Worm (Caenorhabditis elegans): ENCODE measurements around the gene sri-62.

The sri-62 gene

DNA sequence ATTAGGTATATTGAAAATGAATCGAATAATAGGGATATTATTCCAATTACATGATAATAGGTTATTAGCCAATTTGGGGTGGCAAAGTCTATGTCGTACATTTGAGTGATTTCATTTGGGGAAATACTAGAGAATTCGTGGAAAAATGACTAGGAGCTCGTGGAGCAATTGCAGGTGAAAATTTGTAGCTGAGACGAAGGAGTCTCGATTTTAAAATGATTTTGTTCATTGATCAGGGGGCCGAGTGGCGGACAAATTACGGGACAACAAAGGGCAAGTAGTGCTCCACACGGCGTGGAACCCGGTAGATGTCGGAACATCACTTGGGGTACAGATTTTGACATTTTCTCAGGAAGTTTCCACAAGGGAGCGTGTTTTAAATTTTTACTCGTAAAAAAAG, at the start of gene sri-62:
sri-62 (minus strand) TSS at position 101 of the 400 bp plus-strand sequence.
- no peak for TF ChIP-seq nhr-12 (tag; optimal IDR thresholded peaks at IDR 0.05)
- no peak for TF ChIP-seq Y116A8C.19 (tag; optimal IDR thresholded peaks at IDR 0.05; ENCODE audit: borderline replicate concordance)
- TF ChIP-seq aly-2 (tag; optimal IDR thresholded peaks at IDR 0.05) = no peak
- no peak for TF ChIP-seq nhr-47 (tag; optimal IDR thresholded peaks at IDR 0.05)
- no peak for TF ChIP-seq unc-98 (GFP tag; IDR thresholded peaks at IDR 0.05)
- no peak for TF ChIP-seq hlh-17 (GFP tag; optimal IDR thresholded peaks at IDR 0.05; ENCODE audit: borderline replicate concordance)
- no peak for TF ChIP-seq C04F5.9 (tag; optimal IDR thresholded peaks at IDR 0.05)
- TF ChIP-seq C16A3.4 (tag; optimal IDR thresholded peaks at IDR 0.05) = no peak
- no peak for TF ChIP-seq mab-9 (GFP tag; IDR thresholded peaks at IDR 0.05)
- TF ChIP-seq hpl-2 (GFP tag; optimal IDR thresholded peaks at IDR 0.05) = no peak
- TF ChIP-seq nhr-90 (tag; optimal IDR thresholded peaks at IDR 0.05; ENCODE audit: poor library complexity) = no peak

DNA sequence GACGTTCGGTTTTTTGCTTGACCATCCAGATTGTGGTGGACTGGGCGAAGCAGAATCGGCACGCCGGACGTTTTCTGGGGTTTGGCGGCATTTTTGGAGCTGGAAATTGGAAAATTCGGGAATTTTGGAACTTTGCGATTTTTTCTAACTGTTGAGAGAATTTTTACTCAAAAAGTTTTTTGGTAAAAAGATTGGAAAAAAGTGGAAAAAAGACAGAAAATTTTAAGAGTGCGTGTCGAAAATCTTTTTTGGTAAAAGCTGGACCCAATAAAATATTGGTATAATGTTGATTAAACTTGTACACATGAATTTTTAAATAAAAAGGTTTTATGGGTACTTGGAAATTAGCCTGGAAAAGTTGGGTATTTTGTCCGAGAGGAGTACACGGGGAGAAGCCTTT, 44.0 kb upstream of the sri-62 start, which contains the start of gene T05A8.7:
T05A8.7 (minus strand) TSS at position 101 of the 400 bp plus-strand sequence.
- TF ChIP-seq sptf-1 (tag; optimal IDR thresholded peaks at IDR 0.05) (no peak), pqm-1 (tag; optimal IDR thresholded peaks at IDR 0.05) (no peak), pax-3 (tag; optimal IDR thresholded peaks at IDR 0.05) (no peak), unc-62 (GFP tag; optimal IDR thresholded peaks at IDR 0.05) (no peak), nhr-20 (tag; optimal IDR thresholded peaks at IDR 0.05) (no peak), mef-2 (tag; optimal IDR thresholded peaks at IDR 0.05) (no peak), rnt-1 (tag; optimal IDR thresholded peaks at IDR 0.05) (no peak), lin-14 (GFP tag; optimal IDR thresholded peaks at IDR 0.05) (no peak), aly-2 (tag; optimal IDR thresholded peaks at IDR 0.05) (no peak), lin-15B (tag; optimal IDR thresholded peaks at IDR 0.05) (no peak), ztf-11 (tag; optimal IDR thresholded peaks at IDR 0.05) (no peak), dsc-1 (tag; optimal IDR thresholded peaks at IDR 0.05) (no peak), ama-1 (optimal IDR thresholded peaks at IDR 0.05) (no peak), nhr-90 (tag; optimal IDR thresholded peaks at IDR 0.05; ENCODE audit: poor library complexity) (no peak), unc-86 (tag; optimal IDR thresholded peaks at IDR 0.05) (no peak), sup-37 (GFP tag; optimal IDR thresholded peaks at IDR 0.05) (no peak), mdl-1 (tag; optimal IDR thresholded peaks at IDR 0.05) (no peak)

- no peak for TF ChIP-seq rnt-1 (tag; optimal IDR thresholded peaks at IDR 0.05)
- peak; percentile 21 for TF ChIP-seq ceh-8 (GFP tag; optimal IDR thresholded peaks at IDR 0.05)
Observed at ce11 chrII:2741405-2741804, 43.1 kb upstream of the sri-62 start.

DNA sequence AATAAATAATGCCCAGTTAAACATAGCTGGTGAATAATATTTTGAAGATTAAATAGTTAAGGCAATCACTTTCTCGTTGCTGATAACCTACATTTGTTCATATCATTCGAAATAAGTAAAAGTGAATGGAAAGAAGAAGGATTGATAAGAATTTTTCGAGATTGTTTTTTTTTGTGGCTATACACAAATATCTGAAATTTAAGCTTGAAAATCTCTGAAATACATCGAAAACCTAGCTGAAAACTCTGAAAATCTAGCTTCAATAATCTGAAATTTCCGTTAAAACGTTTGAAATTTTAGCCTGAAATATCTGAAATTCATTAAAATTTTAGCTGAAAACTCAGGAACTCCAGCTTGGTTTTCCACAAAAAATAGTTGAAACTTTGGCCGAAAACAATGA, 41.3 kb upstream of the sri-62 start, which contains the start of gene T05A8.6:
T05A8.6 (minus strand) TSS at position 101 of the 400 bp plus-strand sequence.
- no peak for TF ChIP-seq unc-86 (tag; optimal IDR thresholded peaks at IDR 0.05)
- no peak for TF ChIP-seq skn-1 (tag; optimal IDR thresholded peaks at IDR 0.05)
- TF ChIP-seq ama-1 (optimal IDR thresholded peaks at IDR 0.05) = no peak
- no peak for TF ChIP-seq pqm-1 (tag; optimal IDR thresholded peaks at IDR 0.05)

DNA sequence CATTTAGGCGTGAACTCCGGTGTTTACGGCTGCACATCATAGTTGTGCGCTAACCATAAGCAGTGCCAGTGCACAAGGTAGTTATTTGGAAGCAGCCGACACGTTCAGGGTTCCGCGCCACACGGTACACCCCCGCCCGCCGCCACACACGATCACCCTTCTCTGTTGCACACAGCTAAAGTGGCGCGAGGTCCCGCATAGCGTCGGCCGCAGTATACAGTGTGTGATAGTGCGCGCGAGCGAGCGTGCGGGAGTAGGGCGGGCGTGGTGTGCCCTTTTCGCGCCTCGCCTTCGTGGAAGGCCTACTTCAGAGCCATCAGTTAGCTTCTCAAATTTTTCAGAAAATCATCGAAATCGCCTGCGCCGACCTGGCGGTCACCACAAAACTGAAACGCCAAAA, 38.7 kb upstream of the sri-62 start:
- no peak for TF ChIP-seq C04F5.9 (tag; optimal IDR thresholded peaks at IDR 0.05)
- no peak for TF ChIP-seq efl-1 (optimal IDR thresholded peaks at IDR 0.05)
- TF ChIP-seq efl-1 (GFP tag; optimal IDR thresholded peaks at IDR 0.05 in 1 of 2) = peak in 1 of 2 experiments; percentile 68

- no peak for TF ChIP-seq aha-1 (tag; optimal IDR thresholded peaks at IDR 0.05)
- TF ChIP-seq nhr-77 (tag; optimal IDR thresholded peaks at IDR 0.05) = no peak
- TF ChIP-seq efl-1 (optimal IDR thresholded peaks at IDR 0.05) = no peak
- TF ChIP-seq efl-1 (GFP tag; optimal IDR thresholded peaks at IDR 0.05 in 1 of 2) = peak in 1 of 2 experiments; percentile 60
Observed at ce11 chrII:2736156-2736728, 38.0 kb upstream of the sri-62 start, which contains the start of gene T05A8.8. Gene T05A8.8 (plus strand): TSS chrII:2736678.

Measured in whole organism, L1 larva.